Worm (Caenorhabditis elegans): ENCODE results near the gene K05B2.2.

DNA sequence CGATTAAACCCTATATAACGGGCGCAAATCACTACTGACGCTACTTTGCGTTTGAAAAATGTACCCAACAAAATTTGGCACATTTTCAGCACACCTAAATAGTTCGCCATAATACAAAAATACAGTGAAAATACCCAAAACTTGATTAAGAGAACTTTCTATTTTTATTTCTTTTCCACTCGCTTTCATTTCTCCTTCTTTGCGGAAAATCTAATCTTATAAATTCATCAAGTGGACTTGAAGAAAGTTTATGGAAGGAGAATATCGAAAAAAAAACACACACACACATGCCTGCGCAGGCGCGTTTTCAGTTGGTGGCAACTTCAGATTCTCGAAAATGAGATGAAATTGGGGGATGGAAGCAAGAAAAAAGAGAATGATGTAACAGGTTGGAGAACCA, 30.6 kb upstream of the K05B2.2 start:
- TF ChIP-seq ama-1 (optimal IDR thresholded peaks at IDR 0.05) (no peak), unc-62 (GFP tag; optimal IDR thresholded peaks at IDR 0.05) (no peak), nhr-11 (tag; optimal IDR thresholded peaks at IDR 0.05) (no peak), unc-39 (tag; optimal IDR thresholded peaks at IDR 0.05) (no peak)
